Worm (Caenorhabditis elegans) whole organism, L4/young adult: ENCODE measurements around the gene wrt-3.

ENCODE experiments used
- W03F9.2 ChIP-seq: fragments of 150-350 bp; optimal IDR thresholded peaks from 2 replicates; lab custom pipeline; 2014; ENCODE audit warnings: missing biosample characterization, missing genetic modification characterization
- dao-5 ChIP-seq: sonication (generic microtip); optimal IDR thresholded peaks from 2 replicates; lab custom pipeline; 2016; ENCODE audit warnings: missing genotype, missing genetic modification characterization, moderate library complexity, missing compliant biosample characterization
- him-1 ChIP-seq: sonication (generic microtip); optimal IDR thresholded peaks from 2 replicates; lab custom pipeline; 2016; ENCODE audit warnings: missing genotype, missing genetic modification reagents, missing genetic modification characterization, missing compliant biosample characterization

wrt-3 gene

ce11 chrIV:9432327-9432726 is 44.9 kb downstream of the wrt-3 start:
- TF ChIP-seq him-1 (tag; lab: Kevin White, UChicago) (no peak), dao-5 (tag; lab: Kevin White, UChicago) (no peak), W03F9.2 (no peak)

DNA sequence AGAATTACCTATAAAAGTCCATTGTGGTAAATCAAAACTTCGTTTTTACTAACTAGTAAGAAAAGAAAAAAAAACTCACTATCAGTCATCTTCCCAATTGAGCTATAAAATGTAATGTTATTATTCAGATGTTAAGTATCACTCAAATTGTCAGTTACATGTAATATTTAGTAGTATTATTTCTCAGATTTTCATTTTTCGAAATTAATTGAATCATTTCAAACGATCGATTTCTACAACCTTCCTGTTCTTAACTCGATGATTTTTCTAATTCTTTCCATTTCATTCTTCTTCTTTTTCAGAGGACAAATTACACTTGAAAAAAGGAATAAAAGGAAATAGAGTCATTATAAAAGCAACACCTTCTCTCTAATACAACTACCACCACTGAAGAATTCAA is 49.3 kb downstream of the wrt-3 start, which contains the start of gene F59B8.1:
Gene F59B8.1, plus strand, starts transcription at position 301 of the 400 bp plus-strand sequence.
- no peak for TF ChIP-seq W03F9.2
- no peak for TF ChIP-seq dao-5 (tag; lab: Kevin White, UChicago)
- no peak for TF ChIP-seq him-1 (tag; lab: Kevin White, UChicago)
